Worm (Caenorhabditis elegans) whole organism, L3 larva: Measurements from ENCODE around the gene H03G16.7.

Experiments used
- ceh-16 ChIP-seq: sonication (generic microtip); optimal IDR thresholded peaks from 2 replicates; lab custom pipeline; 2017; ENCODE audit warnings: missing biosample characterization, missing genetic modification characterization
- egl-27 ChIP-seq: sonication (generic microtip); optimal IDR thresholded peaks from 4 replicates; lab custom pipeline; 2017; ENCODE audit warnings: missing biosample characterization, missing genetic modification reagents, missing genetic modification characterization
- elt-3 ChIP-seq, 3 experiments: fragments of 150-350 bp in 1 of 3; sonication (generic microtip) in 2 of 3; optimal IDR thresholded peaks; 2 replicates in 2 of 3; 4 replicates in 1 of 3; lab custom pipeline; 2014 to 2017; ENCODE audit warnings: missing biosample characterization in 3 of 3, missing genetic modification characterization in 3 of 3
- nhr-77 ChIP-seq: fragments of 150-350 bp; optimal IDR thresholded peaks from 2 replicates; lab custom pipeline; 2014; ENCODE audit warnings: missing biosample characterization, missing genetic modification characterization
- unc-39 ChIP-seq: sonication (generic microtip); optimal IDR thresholded peaks from 4 replicates; lab custom pipeline; 2017; ENCODE audit warnings: missing biosample characterization, missing genetic modification characterization
- unc-62 ChIP-seq: fragments of 150-350 bp; sonication (generic microtip); optimal IDR thresholded peaks from 4 replicates; lab custom pipeline; 2014; ENCODE audit warnings: missing biosample characterization, missing genetic modification reagents, missing genetic modification characterization
- ztf-4 ChIP-seq: fragments of 150-350 bp; optimal IDR thresholded peaks from 2 replicates; lab custom pipeline; 2014; ENCODE audit warnings: missing biosample characterization, missing genetic modification characterization

- TF ChIP-seq elt-3 (tag; optimal IDR thresholded peaks at IDR 0.05; lab: Kevin White, UChicago) (no peak), unc-62 (GFP tag; lab: Kevin White, UChicago) (no peak), egl-27 (no peak), unc-39 (tag; lab: Kevin White, UChicago) (no peak), ceh-16 (tag; lab: Kevin White, UChicago) (no peak), nhr-77 (tag; lab: Kevin White, UChicago) (no peak), ztf-4 (tag; lab: Kevin White, UChicago) (no peak)
Measured at ce11 chrX:15069242-15069641, 13.4 kb upstream of the H03G16.7 start, which contains the start of gene mam-6.
